Fruit fly (Drosophila melanogaster) whole organism, embryonic: ENCODE measurements around the gene CG2120.

Experiments
- Aef1 ChIP-seq: fragments of 200-800 bp; sonication (Bioruptor generic); IDR thresholded peaks from 3 replicates; pipeline ENCODE4 v1.3.6; 2022; ENCODE audit warnings: missing biosample characterization, missing genetic modification characterization
- BEAF-32 ChIP-seq: fragments of 200-800 bp; sonication (Bioruptor generic); optimal IDR thresholded peaks from 3 replicates; lab custom pipeline; 2017; ENCODE audit warnings: missing biosample characterization, missing genetic modification characterization, mild to moderate bottlenecking, moderate library complexity, missing genetic modification reagents
- CG1024 ChIP-seq: fragments of 200-800 bp; sonication (Bioruptor generic); IDR thresholded peaks from 2 replicates; pipeline ENCODE4 v1.3.6; 2022; ENCODE audit warnings: missing biosample characterization, missing genetic modification characterization
- CG10267 ChIP-seq: fragments of 200-800 bp; sonication (Bioruptor generic); optimal IDR thresholded peaks from 2 replicates; lab custom pipeline; 2018; ENCODE audit warnings: missing biosample characterization, mild to moderate bottlenecking, missing genetic modification characterization, moderate library complexity
- CG10366 ChIP-seq: fragments of 200-800 bp; sonication (Bioruptor generic); IDR thresholded peaks from 2 replicates; pipeline ENCODE4 v1.3.6; 2022; ENCODE audit warnings: missing biosample characterization, missing genetic modification characterization
- CG10565 ChIP-seq: fragments of 200-800 bp; sonication (Bioruptor generic); optimal IDR thresholded peaks from 3 replicates; lab custom pipeline; 2016; ENCODE audit warnings: missing biosample characterization, mild to moderate bottlenecking, missing genetic modification characterization
- CG11456 ChIP-seq: fragments of 200-800 bp; sonication (Bioruptor generic); IDR thresholded peaks from 3 replicates; pipeline ENCODE4 v1.3.6; 2022; ENCODE audit warnings: missing biosample characterization, missing genetic modification characterization
- CG12744 ChIP-seq: fragments of 200-800 bp; sonication (Bioruptor generic); optimal IDR thresholded peaks from 2 replicates; lab custom pipeline; 2016; ENCODE audit warnings: missing biosample characterization, missing genetic modification characterization
- CG13123 ChIP-seq: fragments of 200-800 bp; sonication (Bioruptor generic); optimal IDR thresholded peaks from 2 replicates; lab custom pipeline; 2016; ENCODE audit warnings: missing biosample characterization, missing genetic modification characterization
- CG13624 ChIP-seq: fragments of 200-800 bp; sonication (Bioruptor generic); optimal IDR thresholded peaks from 2 replicates; lab custom pipeline; 2016; ENCODE audit warnings: missing biosample characterization, missing genetic modification characterization
- CG14710 ChIP-seq: fragments of 200-800 bp; sonication (Bioruptor generic); optimal IDR thresholded peaks from 3 replicates; lab custom pipeline; 2019; ENCODE audit warnings: missing biosample characterization, mild to moderate bottlenecking, missing genetic modification characterization, moderate library complexity
- CG15073 ChIP-seq: fragments of 200-800 bp; sonication (Bioruptor generic); optimal IDR thresholded peaks from 2 replicates; lab custom pipeline; 2016; ENCODE audit warnings: missing biosample characterization, missing genetic modification characterization
- CG15269 ChIP-seq: fragments of 200-800 bp; sonication (Bioruptor generic); optimal IDR thresholded peaks from 2 replicates; lab custom pipeline; 2018; ENCODE audit warnings: missing biosample characterization, mild to moderate bottlenecking, missing genetic modification characterization, moderate library complexity
- CG2199 ChIP-seq: fragments of 200-800 bp; sonication (Bioruptor generic); IDR thresholded peaks from 3 replicates; pipeline ENCODE4 v1.3.6; 2022; ENCODE audit warnings: missing biosample characterization, missing genetic modification characterization
- CG2678 ChIP-seq: fragments of 200-800 bp; sonication (Bioruptor generic); optimal IDR thresholded peaks from 3 replicates; lab custom pipeline; 2019; ENCODE audit warnings: missing biosample characterization, mild to moderate bottlenecking, missing genetic modification characterization, moderate library complexity
- CG31224 ChIP-seq: fragments of 200-800 bp; sonication (Bioruptor generic); IDR thresholded peaks from 2 replicates; pipeline ENCODE4 v1.3.6; 2022; ENCODE audit warnings: missing biosample characterization, missing genetic modification characterization
- CG31388 ChIP-seq: fragments of 200-800 bp; sonication (Bioruptor generic); optimal IDR thresholded peaks from 2 replicates; lab custom pipeline; 2016; ENCODE audit warnings: missing biosample characterization, missing genetic modification characterization
- CG32532 ChIP-seq: fragments of 200-800 bp; sonication (Bioruptor generic); IDR thresholded peaks from 2 replicates; pipeline ENCODE4 v1.3.6; 2022; ENCODE audit warnings: missing biosample characterization, missing genetic modification characterization
- CG7963 ChIP-seq: fragments of 200-800 bp; sonication (Bioruptor generic); IDR thresholded peaks from 3 replicates; pipeline ENCODE4 v1.3.6; 2022; ENCODE audit warnings: missing biosample characterization, missing genetic modification characterization; ENCODE audit not compliant: partially characterized antibody
- CG9609 ChIP-seq: fragments of 200-800 bp; sonication (Bioruptor generic); optimal IDR thresholded peaks from 3 replicates; lab custom pipeline; 2016; ENCODE audit warnings: missing biosample characterization, missing genetic modification characterization
- CG9797 ChIP-seq: fragments of 200-800 bp; sonication (Bioruptor generic); optimal IDR thresholded peaks from 3 replicates; lab custom pipeline; 2018; ENCODE audit warnings: missing biosample characterization, mild to moderate bottlenecking, missing genetic modification characterization
- CHES-1-like ChIP-seq: fragments of 200-800 bp; sonication (Bioruptor generic); optimal IDR thresholded peaks from 2 replicates; lab custom pipeline; 2016; ENCODE audit warnings: missing biosample characterization, missing genetic modification characterization
- E2f1 ChIP-seq: fragments of 200-800 bp; sonication (Bioruptor generic); IDR thresholded peaks from 2 replicates; pipeline ENCODE4 v1.3.6; 2022; ENCODE audit warnings: missing biosample characterization, missing genetic modification characterization
- ERR ChIP-seq: fragments of 200-800 bp; sonication (Bioruptor generic); optimal IDR thresholded peaks from 2 replicates; lab custom pipeline; 2016; ENCODE audit warnings: missing biosample characterization, missing genetic modification characterization
- Ets97D ChIP-seq: fragments of 200-800 bp; sonication (Bioruptor generic); optimal IDR thresholded peaks from 3 replicates; lab custom pipeline; 2016; ENCODE audit warnings: missing biosample characterization, missing genetic modification characterization
- Fer1 ChIP-seq: fragments of 200-800 bp; sonication (Bioruptor generic); optimal IDR thresholded peaks from 2 replicates; lab custom pipeline; 2017; ENCODE audit warnings: missing biosample characterization, mild to moderate bottlenecking, missing genetic modification characterization
- Hsf ChIP-seq: fragments of 200-800 bp; sonication (Bioruptor generic); optimal IDR thresholded peaks from 3 replicates; lab custom pipeline; 2016; ENCODE audit warnings: missing biosample characterization, missing genetic modification characterization
- Kr ChIP-seq: fragments of 200-800 bp; sonication (Bioruptor generic); optimal IDR thresholded peaks from 2 replicates; lab custom pipeline; 2017; ENCODE audit warnings: missing biosample characterization, mild to moderate bottlenecking, missing genetic modification characterization
- Pdp1 ChIP-seq, 2 experiments: fragments of 200-800 bp; sonication (Bioruptor generic); optimal IDR thresholded peaks; 3 replicates each; lab custom pipeline; 2016; ENCODE audit warnings: missing biosample characterization in 2 of 2, missing genetic modification characterization in 2 of 2, mild to moderate bottlenecking in 1 of 2, moderate library complexity in 1 of 2
- Rx ChIP-seq: fragments of 200-800 bp; sonication (Bioruptor generic); IDR thresholded peaks from 2 replicates; pipeline ENCODE4 v1.3.6; 2022; ENCODE audit warnings: missing biosample characterization, missing genetic modification characterization
- Scr ChIP-seq: fragments of 200-800 bp; sonication (Bioruptor generic); IDR thresholded peaks from 2 replicates; pipeline ENCODE4 v1.3.6; 2022; ENCODE audit warnings: missing biosample characterization, missing genetic modification characterization; ENCODE audit not compliant: partially characterized antibody
- Sry-δ ChIP-seq: fragments of 200-800 bp; sonication (Bioruptor generic); optimal IDR thresholded peaks from 2 replicates; lab custom pipeline; 2016; ENCODE audit warnings: missing biosample characterization, missing genetic modification characterization
- Stat92E ChIP-seq, 3 experiments: fragments of >200 bp in 2 of 3; fragments of 200-800 bp in 1 of 3; sonication (Bioruptor generic) in 1 of 3; optimal IDR thresholded peaks; 2 replicates each; lab custom pipeline; 2017 to 2019; ENCODE audit warnings: missing biosample characterization in 3 of 3, missing genetic modification characterization in 3 of 3, mild to moderate bottlenecking in 1 of 3, moderate library complexity in 1 of 3
- Trl ChIP-seq, 3 experiments: fragments of >200 bp in 2 of 3; fragments of 200-800 bp in 1 of 3; sonication (Bioruptor generic) in 1 of 3; optimal IDR thresholded peaks; 2 replicates in 1 of 3; 3 replicates in 2 of 3; lab custom pipeline; 2016 to 2017; ENCODE audit warnings: missing biosample characterization in 1 of 3, missing genetic modification characterization in 1 of 3
- YL-1 ChIP-seq: fragments of 200-800 bp; sonication (Bioruptor generic); optimal IDR thresholded peaks from 3 replicates; lab custom pipeline; 2017; ENCODE audit warnings: missing biosample characterization, mild to moderate bottlenecking, missing genetic modification characterization
- br ChIP-seq: fragments of >200 bp; optimal IDR thresholded peaks from 2 replicates; lab custom pipeline; 2017
- cad ChIP-seq: fragments of >200 bp; optimal IDR thresholded peaks from 2 replicates; lab custom pipeline; 2017; ENCODE audit warnings: missing biosample characterization, missing genetic modification characterization
- corto ChIP-seq: fragments of 200-800 bp; sonication (Bioruptor generic); optimal IDR thresholded peaks from 2 replicates; lab custom pipeline; 2016; ENCODE audit warnings: missing biosample characterization, mild to moderate bottlenecking, missing genetic modification characterization, moderate library complexity
- crol ChIP-seq: fragments of 200-800 bp; sonication (Bioruptor generic); IDR thresholded peaks from 2 replicates; pipeline ENCODE4 v1.3.6; 2022; ENCODE audit warnings: missing biosample characterization, missing genetic modification characterization
- en ChIP-seq: fragments of 200-800 bp; sonication (Bioruptor generic); optimal IDR thresholded peaks from 2 replicates; lab custom pipeline; 2016; ENCODE audit warnings: missing biosample characterization, missing genetic modification characterization
- jing ChIP-seq: fragments of 200-800 bp; sonication (Bioruptor generic); optimal IDR thresholded peaks from 2 replicates; lab custom pipeline; 2018; ENCODE audit warnings: missing biosample characterization, mild to moderate bottlenecking, missing genetic modification characterization
- klu ChIP-seq: fragments of 200-800 bp; sonication (Bioruptor generic); IDR thresholded peaks from 2 replicates; pipeline ENCODE4 v1.3.6; 2022; ENCODE audit warnings: missing biosample characterization, missing genetic modification characterization
- maf-S ChIP-seq: fragments of 200-800 bp; sonication (Bioruptor generic); optimal IDR thresholded peaks from 2 replicates; lab custom pipeline; 2016; ENCODE audit warnings: missing biosample characterization, missing genetic modification characterization
- p53 ChIP-seq: fragments of 200-800 bp; sonication (Bioruptor generic); optimal IDR thresholded peaks from 2 replicates; lab custom pipeline; 2016; ENCODE audit warnings: missing biosample characterization, missing genetic modification characterization
- phol ChIP-seq: fragments of 200-800 bp; sonication (Bioruptor generic); optimal IDR thresholded peaks from 3 replicates; lab custom pipeline; 2018; ENCODE audit warnings: missing biosample characterization, mild to moderate bottlenecking, missing genetic modification characterization, moderate library complexity
- pita ChIP-seq: fragments of 200-800 bp; sonication (Bioruptor generic); optimal IDR thresholded peaks from 2 replicates; lab custom pipeline; 2017; ENCODE audit warnings: missing biosample characterization, mild to moderate bottlenecking, missing genetic modification characterization
- pzg ChIP-seq: fragments of 200-800 bp; sonication (Bioruptor generic); optimal IDR thresholded peaks from 3 replicates; lab custom pipeline; 2018; ENCODE audit warnings: missing biosample characterization, mild to moderate bottlenecking, missing genetic modification characterization, moderate library complexity
- sisA ChIP-seq: fragments of 200-800 bp; sonication (Bioruptor generic); IDR thresholded peaks from 2 replicates; pipeline ENCODE4 v1.3.6; 2022; ENCODE audit warnings: missing biosample characterization, missing genetic modification characterization
- stwl ChIP-seq: fragments of 200-800 bp; sonication (Bioruptor generic); optimal IDR thresholded peaks from 3 replicates; lab custom pipeline; 2018; ENCODE audit warnings: missing biosample characterization, mild to moderate bottlenecking, missing genetic modification characterization, moderate library complexity
- ttk ChIP-seq: fragments of 200-800 bp; sonication (Bioruptor generic); IDR thresholded peaks from 2 replicates; pipeline ENCODE4 v2.1.2; 2022; ENCODE audit warnings: missing biosample characterization, missing genetic modification characterization
- vfl ChIP-seq: fragments of 200-800 bp; sonication (Bioruptor generic); optimal IDR thresholded peaks from 2 replicates; lab custom pipeline; 2016; ENCODE audit warnings: missing biosample characterization, missing genetic modification characterization
- vnd ChIP-seq: fragments of 200-800 bp; sonication (Bioruptor generic); IDR thresholded peaks from 3 replicates; pipeline ENCODE4 v1.3.6; 2022; ENCODE audit warnings: missing biosample characterization, missing genetic modification characterization; ENCODE audit not compliant: partially characterized antibody

CG2120 gene

dm6 chrX:8142067-8142462 is 6.4 kb downstream of the CG2120 start, which contains the start of gene Smox (continued):
- TF ChIP-seq CG14710 (tag; lab: Kevin White, UChicago) (peak; percentile 37), CG10267 (tag; lab: Kevin White, UChicago) (peak; percentile 54), ERR (no peak), Pdp1 (GFP tag; optimal IDR thresholded peaks at IDR 0.05; lab: Kevin White, UChicago) (no peak), phol (tag; lab: Kevin White, UChicago) (peak; percentile 17), cad (no peak), CG31224 (GFP tag; lab: Robert Waterston, UW) (no peak), en (GFP tag; lab: Kevin White, UChicago) (no peak), sisA (GFP tag; lab: Robert Waterston, UW) (no peak), CG15269 (tag; lab: Kevin White, UChicago) (no peak), ttk (GFP tag; lab: Robert Waterston, UW) (no peak), Kr (no peak), YL-1 (GFP tag; lab: Kevin White, UChicago) (peak; percentile 52), p53 (no peak), jing (GFP tag; lab: Kevin White, UChicago) (no peak), Trl (optimal IDR thresholded peaks at IDR 0.05; lab: Kevin White, UChicago) (no peak), Trl (GFP tag; optimal IDR thresholded peaks at IDR 0.05; lab: Kevin White, UChicago) (no peak), BEAF-32 (peak; percentile 43), CG13624 (GFP tag; lab: Kevin White, UChicago) (peak; percentile 38), CG32532 (no peak), Ets97D (peak; percentile 18), CG9797 (peak; percentile 97), pzg (peak; percentile 73), Sry-δ (GFP tag; lab: Kevin White, UChicago) (peak; percentile 6), pita (no peak), stwl (tag; lab: Kevin White, UChicago) (peak; percentile 60), CG10565 (GFP tag; lab: Kevin White, UChicago) (no peak), CG13123 (GFP tag; lab: Kevin White, UChicago) (no peak), vfl (GFP tag; lab: Kevin White, UChicago) (no peak)

dm6 chrX:8143537-8143936 is 7.9 kb downstream of the CG2120 start, which contains the start of gene CG17982:
CG17982 (minus strand) TSS chrX:8143835.
- TF ChIP-seq CG10366 (GFP tag; lab: Robert Waterston, UW) (peak; percentile 76), CG2678 (tag; lab: Kevin White, UChicago) (peak; percentile 90), Fer1 (GFP tag; lab: Kevin White, UChicago) (peak; percentile 88), Hsf (GFP tag; lab: Kevin White, UChicago) (peak; percentile 88), vnd (GFP tag; lab: Robert Waterston, UW) (no peak), maf-S (GFP tag; lab: Kevin White, UChicago) (peak; percentile 80), CG31388 (no peak), CG11456 (GFP tag; lab: Robert Waterston, UW) (peak; percentile 79), CG7963 (GFP tag; lab: Robert Waterston, UW) (no peak), CG9609 (peak; percentile 76), CG12744 (GFP tag; lab: Kevin White, UChicago) (peak; percentile 79), E2f1 (peak; percentile 79), Pdp1 (GFP tag; optimal IDR thresholded peaks at IDR 0.05; lab: Kevin White, UChicago) (peak; percentile 77 to 84), corto (peak; percentile 87), klu (GFP tag; lab: Robert Waterston, UW) (peak; percentile 71), Rx (GFP tag; lab: Robert Waterston, UW) (peak; percentile 80), Stat92E (GFP tag; optimal IDR thresholded peaks at IDR 0.05; lab: Kevin White, UChicago) (no peak), CG2199 (GFP tag; lab: Robert Waterston, UW) (no peak), CG1024 (GFP tag; lab: Robert Waterston, UW) (0 out of 2 replicates have a peak, but pooled peaks have one; percentile 27), br (lab: Kevin White, UChicago) (no peak), Aef1 (GFP tag; lab: Robert Waterston, UW) (peak; percentile 66), crol (GFP tag; lab: Robert Waterston, UW) (no peak), Scr (GFP tag; lab: Robert Waterston, UW) (peak; percentile 40; the same call in 1 of the 2 replicates), CHES-1-like (GFP tag; lab: Kevin White, UChicago) (peak; percentile 90), CG15073 (GFP tag; lab: Kevin White, UChicago) (peak; percentile 31)
